Fruit fly (Drosophila melanogaster) S2 (cell line): ENCODE measurements around the gene Art9.

ENCODE experiments used
- CG8478 ChIP-seq: fragments of >200 bp; optimal IDR thresholded peaks from 2 replicates; lab custom pipeline; 2018
- CTCF ChIP-seq, 2 experiments: fragments of >200 bp; optimal IDR thresholded peaks; 2 replicates each; lab custom pipeline; 2018

dm6 chr3R:13971728-13972448 lies 28.6 kb upstream of the Art9 start:
- no peak for TF ChIP-seq CG8478 (lab: Kevin White, UChicago)
- no peak for TF ChIP-seq CTCF (optimal IDR thresholded peaks at IDR 0.05; lab: Kevin White, UChicago)
